Worm (Caenorhabditis elegans) whole organism, young adult: ENCODE results near the gene B0228.8.
A peak's percentile ranks its signal among the peaks of the same experiment; 100 is the strongest.

ENCODE experiments used
- ama-1 ChIP-seq, 3 experiments: fragments of 150-350 bp in 1 of 3; sonication (generic microtip) in 2 of 3; optimal IDR thresholded peaks; 2 replicates each; lab custom pipeline; 2014 to 2018; ENCODE audit warnings: missing biosample characterization in 2 of 3, missing genetic modification characterization in 2 of 3, missing genetic modification reagents in 2 of 3
- nhr-27 ChIP-seq: fragments of 200-800 bp; sonication (Bioruptor generic); optimal IDR thresholded peaks from 2 replicates; lab custom pipeline; 2018; ENCODE audit warnings: mild to moderate bottlenecking, missing genetic modification characterization, moderate library complexity, missing compliant biosample characterization
- snpc-4 ChIP-seq, 5 experiments: fragments of 150-350 bp in 1 of 5; sonication (generic microtip) in 4 of 5; optimal IDR thresholded peaks; 2 replicates each; lab custom pipeline; 2014 to 2018; ENCODE audit warnings: missing genetic modification characterization in 5 of 5, missing biosample characterization in 3 of 5, antibody characterized with exemption in 2 of 5, mild to moderate bottlenecking in 2 of 5, missing compliant biosample characterization in 2 of 5, missing genotype in 2 of 5, moderate library complexity in 2 of 5, missing genetic modification reagents in 1 of 5

ce11 chrII:7758397-7759135 is 2.8 kb downstream of the B0228.8 start, which contains the start of gene B0228.7:
- TF ChIP-seq nhr-27 (tag; lab: Kevin White, UChicago) (no peak), snpc-4 (GFP tag; optimal IDR thresholded peaks at IDR 0.05; lab: Kevin White, UChicago) (peak; percentile 19), snpc-4 (tag; optimal IDR thresholded peaks at IDR 0.05; lab: Kevin White, UChicago) (no peak), ama-1 (optimal IDR thresholded peaks at IDR 0.05; lab: Kevin White, UChicago) (no peak), ama-1 (GFP tag; optimal IDR thresholded peaks at IDR 0.05; lab: Kevin White, UChicago) (no peak)
